Worm (Caenorhabditis elegans): ENCODE results near the gene Y57A10C.1.

Gene Y57A10C.1

ce11 chrII:12420486-12420885 is 8.2 kb upstream of the Y57A10C.1 start, which contains the start of gene sre-26:
Gene sre-26, minus strand, starts transcription at chrII:12420586.
- no peak for TF ChIP-seq hlh-12 (tag; optimal IDR thresholded peaks at IDR 0.05)
- no peak for TF ChIP-seq lin-35 (GFP tag; optimal IDR thresholded peaks at IDR 0.05)
- TF ChIP-seq F55B11.4 (tag; optimal IDR thresholded peaks at IDR 0.05; ENCODE audit: borderline replicate concordance, insufficient read depth) = no peak

- no peak for TF ChIP-seq akir-1 (GFP tag; optimal IDR thresholded peaks at IDR 0.05)
- no peak for TF ChIP-seq pbrm-1 (GFP tag; IDR thresholded peaks at IDR 0.05)
- TF ChIP-seq ekl-4 (GFP tag; IDR thresholded peaks at IDR 0.05) = no peak
- TF ChIP-seq unc-130 (GFP tag; optimal IDR thresholded peaks at IDR 0.05) = no peak
- TF ChIP-seq rcor-1 (GFP tag; IDR thresholded peaks at IDR 0.05) = no peak
- TF ChIP-seq somi-1 (GFP tag; optimal IDR thresholded peaks at IDR 0.05) = no peak
- no peak for TF ChIP-seq nhr-80 (tag; optimal IDR thresholded peaks at IDR 0.05)
- no peak for TF ChIP-seq B0336.3 (GFP tag; IDR thresholded peaks at IDR 0.05)
- TF ChIP-seq Y95B8A.8 (GFP tag; IDR thresholded peaks at IDR 0.05) = no peak
- TF ChIP-seq athp-1 (tag; optimal IDR thresholded peaks at IDR 0.05) = no peak
- no peak for TF ChIP-seq Y79H2A.3 (GFP tag; conservative IDR thresholded peaks at IDR 0.05)
- TF ChIP-seq cebp-1 (GFP tag; IDR thresholded peaks at IDR 0.05) = no peak
- no peak for TF ChIP-seq cebp-1 (tag; optimal IDR thresholded peaks at IDR 0.05)
- no peak for TF ChIP-seq let-607 (tag; optimal IDR thresholded peaks at IDR 0.05)
- TF ChIP-seq aptf-2 (GFP tag; conservative IDR thresholded peaks at IDR 0.05) = no peak
Measured at ce11 chrII:12417996-12418395, 5.7 kb upstream of the Y57A10C.1 start.

ce11 chrII:12417514-12417913 is 5.2 kb upstream of the Y57A10C.1 start, which contains the start of gene sre-27:
Gene sre-27, minus strand, starts transcription at chrII:12417614.
- no peak for TF ChIP-seq nhr-120 (GFP tag; IDR thresholded peaks at IDR 0.05)
- no peak for TF ChIP-seq cebp-2 (GFP tag; IDR thresholded peaks at IDR 0.05)
- no peak for TF ChIP-seq ceh-100 (GFP tag; IDR thresholded peaks at IDR 0.05)
- no peak for TF ChIP-seq zim-3 (tag; optimal IDR thresholded peaks at IDR 0.05)
- TF ChIP-seq let-607 (tag; optimal IDR thresholded peaks at IDR 0.05) = no peak
- no peak for TF ChIP-seq ZK185.1 (tag; optimal IDR thresholded peaks at IDR 0.05; ENCODE audit: poor library complexity, severe bottlenecking)
- TF ChIP-seq unc-130 (GFP tag; optimal IDR thresholded peaks at IDR 0.05) = no peak
- no peak for TF ChIP-seq hlh-12 (tag; optimal IDR thresholded peaks at IDR 0.05)
- TF ChIP-seq T26A5.8 (tag; optimal IDR thresholded peaks at IDR 0.05) = no peak
- no peak for TF ChIP-seq F49E8.2 (tag; optimal IDR thresholded peaks at IDR 0.05; ENCODE audit: insufficient read depth)
- no peak for TF ChIP-seq ztf-22 (GFP tag; optimal IDR thresholded peaks at IDR 0.05)

- TF ChIP-seq pbrm-1 (GFP tag; IDR thresholded peaks at IDR 0.05) (no peak), dox-1 (GFP tag; IDR thresholded peaks at IDR 0.05) (no peak), snpc-1.3 (tag; optimal IDR thresholded peaks at IDR 0.05; ENCODE audit: insufficient read depth) (no peak), nfya-2 (GFP tag; IDR thresholded peaks at IDR 0.05) (no peak), mes-4 (tag; optimal IDR thresholded peaks at IDR 0.05) (no peak), F57A8.1 (GFP tag; optimal IDR thresholded peaks at IDR 0.05) (no peak), lin-26 (GFP tag; IDR thresholded peaks at IDR 0.05) (no peak), sptf-2 (GFP tag; optimal IDR thresholded peaks at IDR 0.05) (no peak), dpff-1 (tag; optimal IDR thresholded peaks at IDR 0.05) (no peak)
Measured at ce11 chrII:12414805-12415204, 2.5 kb upstream of the Y57A10C.1 start, which contains the start of gene Y57A10C.11. Gene Y57A10C.11, minus strand, starts transcription at chrII:12414905.
